Fruit fly (Drosophila melanogaster) whole organism, embryonic: Measurements from ENCODE around the gene CG9747.

Source experiments
- Bdp1 ChIP-seq: fragments of 200-800 bp; sonication (Bioruptor generic); optimal IDR thresholded peaks from 3 replicates; lab custom pipeline; 2016; ENCODE audit warnings: missing biosample characterization, missing genetic modification characterization
- CG1832 ChIP-seq: fragments of 200-800 bp; sonication (Bioruptor generic); optimal IDR thresholded peaks from 2 replicates; lab custom pipeline; 2017; ENCODE audit warnings: missing biosample characterization, mild to moderate bottlenecking, missing genetic modification characterization, inconsistent platforms
- Kr ChIP-seq: fragments of 200-800 bp; sonication (Bioruptor generic); optimal IDR thresholded peaks from 2 replicates; lab custom pipeline; 2017; ENCODE audit warnings: missing biosample characterization, mild to moderate bottlenecking, missing genetic modification characterization
- Nf-YA ChIP-seq: fragments of 200-800 bp; sonication (Bioruptor generic); IDR thresholded peaks from 2 replicates; pipeline ENCODE4 v1.3.6; 2022; ENCODE audit warnings: missing biosample characterization, missing genetic modification characterization
- da ChIP-seq: fragments of 200-800 bp; sonication (Bioruptor generic); optimal IDR thresholded peaks from 2 replicates; lab custom pipeline; 2016; ENCODE audit warnings: missing biosample characterization, missing genetic modification characterization
- salm ChIP-seq: fragments of 200-800 bp; sonication (Bioruptor generic); optimal IDR thresholded peaks from 2 replicates; lab custom pipeline; 2018; ENCODE audit warnings: missing biosample characterization, mild to moderate bottlenecking, missing genetic modification characterization

dm6 chr3R:30174160-30175002 is 16.7 kb downstream of the CG9747 start, which contains the start of gene Mlc2:
- TF ChIP-seq Bdp1 (no peak), da (GFP tag; lab: Kevin White, UChicago) (no peak), CG1832 (GFP tag; lab: Kevin White, UChicago) (no peak), Nf-YA (GFP tag; lab: Robert Waterston, UW) (no peak), Kr (GFP tag; lab: Kevin White, UChicago) (no peak), salm (no peak)
